Fruit fly (Drosophila melanogaster) whole organism, embryonic: Measurements from ENCODE around the gene CG31633.

Experiments
- CG10321 ChIP-seq: fragments of 200-800 bp; sonication (Bioruptor generic); IDR thresholded peaks from 2 replicates; pipeline ENCODE4 v1.3.6; 2022; ENCODE audit warnings: missing biosample characterization, missing genetic modification characterization
- CG10543 ChIP-seq: fragments of 200-800 bp; sonication (Bioruptor generic); optimal IDR thresholded peaks from 3 replicates; lab custom pipeline; 2017; ENCODE audit warnings: missing biosample characterization, mild to moderate bottlenecking, missing genetic modification characterization, moderate library complexity
- CG10959 ChIP-seq: fragments of 200-800 bp; sonication (Bioruptor generic); IDR thresholded peaks from 2 replicates; pipeline ENCODE4 v1.3.6; 2022; ENCODE audit warnings: missing biosample characterization, missing genetic modification characterization
- CG11247 ChIP-seq: fragments of 200-800 bp; sonication (Bioruptor generic); IDR thresholded peaks from 2 replicates; pipeline ENCODE4 v1.3.6; 2022; ENCODE audit warnings: missing biosample characterization, missing genetic modification characterization
- CG11504 ChIP-seq: fragments of 200-800 bp; sonication (Bioruptor generic); optimal IDR thresholded peaks from 3 replicates; lab custom pipeline; 2019; ENCODE audit warnings: missing biosample characterization, mild to moderate bottlenecking, missing genetic modification characterization, moderate library complexity
- CG12071 ChIP-seq: fragments of 200-800 bp; sonication (Bioruptor generic); optimal IDR thresholded peaks from 3 replicates; lab custom pipeline; 2018; ENCODE audit warnings: missing biosample characterization, mild to moderate bottlenecking, missing genetic modification characterization
- CG12236 ChIP-seq: fragments of 200-800 bp; sonication (Bioruptor generic); optimal IDR thresholded peaks from 2 replicates; lab custom pipeline; 2016; ENCODE audit warnings: missing biosample characterization, missing genetic modification characterization
- CG13123 ChIP-seq: fragments of 200-800 bp; sonication (Bioruptor generic); optimal IDR thresholded peaks from 2 replicates; lab custom pipeline; 2016; ENCODE audit warnings: missing biosample characterization, missing genetic modification characterization
- CG13424 ChIP-seq: fragments of 200-800 bp; sonication (Bioruptor generic); optimal IDR thresholded peaks from 2 replicates; lab custom pipeline; 2019; ENCODE audit warnings: missing biosample characterization, mild to moderate bottlenecking, missing genetic modification characterization, moderate library complexity
- CG15514 ChIP-seq: fragments of 200-800 bp; sonication (Bioruptor generic); optimal IDR thresholded peaks from 3 replicates; lab custom pipeline; 2017; ENCODE audit warnings: missing biosample characterization, missing genetic modification characterization, mild to moderate bottlenecking, moderate library complexity, missing genetic modification reagents
- CG1602 ChIP-seq: fragments of 200-800 bp; sonication (Bioruptor generic); optimal IDR thresholded peaks from 3 replicates; lab custom pipeline; 2016; ENCODE audit warnings: missing biosample characterization, missing genetic modification characterization
- CG17186 ChIP-seq: fragments of 200-800 bp; sonication (Bioruptor generic); optimal IDR thresholded peaks from 3 replicates; lab custom pipeline; 2017; ENCODE audit warnings: missing biosample characterization, missing genetic modification reagents, missing genetic modification characterization
- CG18262 ChIP-seq: fragments of 200-800 bp; optimal IDR thresholded peaks from 3 replicates; lab custom pipeline; 2019; ENCODE audit warnings: missing biosample characterization, mild to moderate bottlenecking, missing genetic modification characterization, moderate library complexity
- CG3065 ChIP-seq: fragments of 200-800 bp; sonication (Bioruptor generic); optimal IDR thresholded peaks from 2 replicates; lab custom pipeline; 2016; ENCODE audit warnings: missing biosample characterization, missing genetic modification characterization
- CG33557 ChIP-seq: fragments of 200-800 bp; sonication (Bioruptor generic); optimal IDR thresholded peaks from 2 replicates; lab custom pipeline; 2019; ENCODE audit warnings: missing biosample characterization, mild to moderate bottlenecking, missing genetic modification characterization, moderate library complexity
- CG34376 ChIP-seq: fragments of 200-800 bp; sonication (Bioruptor generic); optimal IDR thresholded peaks from 2 replicates; lab custom pipeline; 2018; ENCODE audit warnings: missing biosample characterization, mild to moderate bottlenecking, missing genetic modification characterization
- CG6254 ChIP-seq: fragments of 200-800 bp; sonication (Bioruptor generic); optimal IDR thresholded peaks from 3 replicates; lab custom pipeline; 2017; ENCODE audit warnings: mild to moderate bottlenecking, missing biosample characterization, missing genetic modification reagents, missing genetic modification characterization
- CG9215 ChIP-seq: fragments of 200-800 bp; sonication (Bioruptor generic); IDR thresholded peaks from 2 replicates; pipeline ENCODE4 v1.3.6; 2022; ENCODE audit warnings: missing biosample characterization, missing genetic modification characterization
- CG9797 ChIP-seq: fragments of 200-800 bp; sonication (Bioruptor generic); optimal IDR thresholded peaks from 3 replicates; lab custom pipeline; 2018; ENCODE audit warnings: missing biosample characterization, mild to moderate bottlenecking, missing genetic modification characterization
- CHES-1-like ChIP-seq: fragments of 200-800 bp; sonication (Bioruptor generic); optimal IDR thresholded peaks from 2 replicates; lab custom pipeline; 2016; ENCODE audit warnings: missing biosample characterization, missing genetic modification characterization
- CkIIα-i1 ChIP-seq: fragments of 200-800 bp; sonication (Bioruptor generic); IDR thresholded peaks from 2 replicates; pipeline ENCODE4 v1.3.6; 2022; ENCODE audit warnings: missing biosample characterization, missing genetic modification characterization
- D ChIP-seq, 2 experiments: fragments of 200-800 bp in 1 of 2; fragments of >200 bp in 1 of 2; sonication (Bioruptor generic) in 1 of 2; optimal IDR thresholded peaks; 2 replicates in 1 of 2; 3 replicates in 1 of 2; lab custom pipeline; 2017; ENCODE audit warnings: mild to moderate bottlenecking in 1 of 2, missing biosample characterization in 1 of 2, missing genetic modification characterization in 1 of 2, missing genetic modification reagents in 1 of 2
- Fer2 ChIP-seq: fragments of 200-800 bp; sonication (Bioruptor generic); optimal IDR thresholded peaks from 2 replicates; lab custom pipeline; 2018; ENCODE audit warnings: missing biosample characterization, mild to moderate bottlenecking, missing genetic modification characterization, moderate library complexity
- Kr ChIP-seq: fragments of 200-800 bp; sonication (Bioruptor generic); optimal IDR thresholded peaks from 2 replicates; lab custom pipeline; 2017; ENCODE audit warnings: missing biosample characterization, mild to moderate bottlenecking, missing genetic modification characterization
- Lhr ChIP-seq: fragments of 200-800 bp; sonication (Bioruptor generic); optimal IDR thresholded peaks from 3 replicates; lab custom pipeline; 2017; ENCODE audit warnings: mild to moderate bottlenecking, missing biosample characterization, missing genetic modification reagents, missing genetic modification characterization
- Mad ChIP-seq: fragments of 200-800 bp; sonication (Bioruptor generic); optimal IDR thresholded peaks from 2 replicates; lab custom pipeline; 2016; ENCODE audit warnings: missing biosample characterization, missing genetic modification characterization
- Mes4 ChIP-seq: fragments of 200-800 bp; sonication (Bioruptor generic); optimal IDR thresholded peaks from 2 replicates; lab custom pipeline; 2016; ENCODE audit warnings: missing biosample characterization, missing genetic modification characterization
- NK7.1 ChIP-seq: fragments of 200-800 bp; sonication (Bioruptor generic); optimal IDR thresholded peaks from 3 replicates; lab custom pipeline; 2016; ENCODE audit warnings: missing biosample characterization, missing genetic modification characterization
- Opbp ChIP-seq: fragments of 200-800 bp; sonication (Bioruptor generic); IDR thresholded peaks from 3 replicates; pipeline ENCODE4 v1.3.6; 2022; ENCODE audit warnings: missing biosample characterization, missing genetic modification characterization; ENCODE audit not compliant: partially characterized antibody
- Sin3A ChIP-seq: fragments of >200 bp; optimal IDR thresholded peaks from 2 replicates; lab custom pipeline; 2018
- Stat92E ChIP-seq, 3 experiments: fragments of >200 bp in 2 of 3; fragments of 200-800 bp in 1 of 3; sonication (Bioruptor generic) in 1 of 3; optimal IDR thresholded peaks; 2 replicates each; lab custom pipeline; 2017 to 2019; ENCODE audit warnings: missing biosample characterization in 3 of 3, missing genetic modification characterization in 3 of 3, mild to moderate bottlenecking in 1 of 3, moderate library complexity in 1 of 3
- abd-A ChIP-seq: fragments of 200-800 bp; sonication (Bioruptor generic); optimal IDR thresholded peaks from 3 replicates; lab custom pipeline; 2019; ENCODE audit warnings: missing biosample characterization, mild to moderate bottlenecking, missing genetic modification characterization, moderate library complexity
- bab2 ChIP-seq: fragments of 200-800 bp; sonication (Bioruptor generic); optimal IDR thresholded peaks from 2 replicates; lab custom pipeline; 2016; ENCODE audit warnings: missing biosample characterization, missing genetic modification characterization
- bsh ChIP-seq, 2 experiments: fragments of 200-800 bp; sonication (Bioruptor generic); optimal IDR thresholded peaks; 2 replicates each; lab custom pipeline; 2017 to 2018; ENCODE audit warnings: mild to moderate bottlenecking in 2 of 2, missing biosample characterization in 2 of 2, missing genetic modification characterization in 2 of 2, moderate library complexity in 1 of 2
- danr ChIP-seq: fragments of 200-800 bp; sonication (Bioruptor generic); IDR thresholded peaks from 2 replicates; pipeline ENCODE4 v1.3.6; 2022; ENCODE audit warnings: missing biosample characterization, missing genetic modification characterization
- dati ChIP-seq: fragments of 200-800 bp; sonication (Bioruptor generic); IDR thresholded peaks from 2 replicates; pipeline ENCODE4 v1.3.6; 2022; ENCODE audit warnings: missing biosample characterization, missing genetic modification characterization
- fd3F ChIP-seq: fragments of 200-800 bp; sonication (Bioruptor generic); optimal IDR thresholded peaks from 2 replicates; lab custom pipeline; 2018; ENCODE audit warnings: missing biosample characterization, mild to moderate bottlenecking, missing genetic modification characterization, moderate library complexity
- fd64A ChIP-seq: fragments of 200-800 bp; sonication (Bioruptor generic); optimal IDR thresholded peaks from 3 replicates; lab custom pipeline; 2018; ENCODE audit warnings: missing biosample characterization, mild to moderate bottlenecking, missing genetic modification characterization
- fru ChIP-seq: fragments of >200 bp; optimal IDR thresholded peaks from 2 replicates; lab custom pipeline; 2017
- knrl ChIP-seq: fragments of 200-800 bp; sonication (Bioruptor generic); IDR thresholded peaks from 3 replicates; pipeline ENCODE4 v1.3.6; 2022; ENCODE audit warnings: missing biosample characterization, missing genetic modification characterization; ENCODE audit not compliant: partially characterized antibody
- mirr ChIP-seq: fragments of 200-800 bp; sonication (Bioruptor generic); optimal IDR thresholded peaks from 3 replicates; lab custom pipeline; 2018; ENCODE audit warnings: missing biosample characterization, mild to moderate bottlenecking, missing genetic modification characterization
- org-1 ChIP-seq: fragments of 200-800 bp; sonication (Bioruptor generic); optimal IDR thresholded peaks from 2 replicates; lab custom pipeline; 2017; ENCODE audit warnings: missing biosample characterization, missing genetic modification characterization
- p53 ChIP-seq: fragments of 200-800 bp; sonication (Bioruptor generic); optimal IDR thresholded peaks from 2 replicates; lab custom pipeline; 2016; ENCODE audit warnings: missing biosample characterization, missing genetic modification characterization
- repo ChIP-seq: fragments of 200-800 bp; sonication (Bioruptor generic); optimal IDR thresholded peaks from 2 replicates; lab custom pipeline; 2016; ENCODE audit warnings: missing biosample characterization, missing genetic modification characterization
- trem ChIP-seq: fragments of 200-800 bp; optimal IDR thresholded peaks from 3 replicates; lab custom pipeline; 2019; ENCODE audit warnings: missing biosample characterization, mild to moderate bottlenecking, missing genetic modification characterization, moderate library complexity
- trh ChIP-seq: fragments of 200-800 bp; sonication (Bioruptor generic); optimal IDR thresholded peaks from 2 replicates; lab custom pipeline; 2016; ENCODE audit warnings: missing biosample characterization, missing genetic modification characterization
- ttk ChIP-seq: fragments of 200-800 bp; sonication (Bioruptor generic); IDR thresholded peaks from 2 replicates; pipeline ENCODE4 v2.1.2; 2022; ENCODE audit warnings: missing biosample characterization, missing genetic modification characterization
- zfh1 ChIP-seq: fragments of 200-800 bp; sonication (Bioruptor generic); IDR thresholded peaks from 3 replicates; pipeline ENCODE4 v1.3.6; 2022; ENCODE audit warnings: missing biosample characterization, missing genetic modification characterization

The CG31633 gene

dm6 chr2L:6683992-6684882 lies 28.1 kb upstream of the CG31633 start, which contains the start of gene Nhe3 (continued):
- TF ChIP-seq CG12236 (GFP tag; lab: Kevin White, UChicago) (peak; percentile 26), Mad (GFP tag; lab: Kevin White, UChicago) (peak; percentile 87), dati (GFP tag; lab: Robert Waterston, UW) (peak; percentile 36; the same call in 1 of the 2 replicates), fd64A (peak; percentile 5), Sin3A (lab: Kevin White, UChicago) (peak; percentile 67), Lhr (GFP tag; lab: Kevin White, UChicago) (peak; percentile 68), trem (peak; percentile 73), bab2 (GFP tag; lab: Kevin White, UChicago) (peak; percentile 88), mirr (GFP tag; lab: Kevin White, UChicago) (no peak), repo (peak; percentile 67), CG12071 (peak; percentile 9), danr (GFP tag; lab: Robert Waterston, UW) (peak; percentile 46; the same call in 1 of the 2 replicates), CHES-1-like (GFP tag; lab: Kevin White, UChicago) (peak; percentile 86), CG13123 (GFP tag; lab: Kevin White, UChicago) (peak; percentile 55), Kr (GFP tag; lab: Kevin White, UChicago) (no peak), CG1602 (GFP tag; lab: Kevin White, UChicago) (peak; percentile 82), ttk (GFP tag; lab: Robert Waterston, UW) (peak; percentile 78), CG34376 (GFP tag; lab: Kevin White, UChicago) (peak; percentile 62), CG6254 (GFP tag; lab: Kevin White, UChicago) (no peak), CG11247 (GFP tag; lab: Robert Waterston, UW) (peak; percentile 80), CG9215 (peak; percentile 77), knrl (GFP tag; lab: Robert Waterston, UW) (peak; percentile 61; the same call in 1 of the 3 replicates), p53 (GFP tag; lab: Kevin White, UChicago) (no peak), CG10321 (peak; percentile 40; the same call in 1 of the 2 replicates), CG9797 (peak; percentile 74), CkIIα-i1 (no peak), CG18262 (tag; lab: Kevin White, UChicago) (peak; percentile 78), fd3F (GFP tag; lab: Kevin White, UChicago) (peak; percentile 76), CG11504 (tag; lab: Kevin White, UChicago) (no peak), abd-A (tag; lab: Kevin White, UChicago) (no peak), CG13424 (tag; lab: Kevin White, UChicago) (peak; percentile 78), Fer2 (peak; percentile 41), Stat92E (GFP tag; optimal IDR thresholded peaks at IDR 0.05; lab: Kevin White, UChicago) (peak in 1 of 3 experiments; percentile 84), fru (lab: Kevin White, UChicago) (no peak), CG3065 (GFP tag; lab: Kevin White, UChicago) (peak; percentile 59), Mes4 (peak; percentile 28), CG15514 (GFP tag; lab: Kevin White, UChicago) (peak; percentile 76), CG10959 (GFP tag; lab: Robert Waterston, UW) (peak; percentile 68), bsh (GFP tag; optimal IDR thresholded peaks at IDR 0.05; lab: Kevin White, UChicago) (peak; percentile 35 to 76), CG10543 (peak; percentile 75), org-1 (GFP tag; lab: Kevin White, UChicago) (peak; percentile 44), D (optimal IDR thresholded peaks at IDR 0.05; lab: Kevin White, UChicago) (no peak), D (GFP tag; optimal IDR thresholded peaks at IDR 0.05; lab: Kevin White, UChicago) (peak; percentile 66), Opbp (GFP tag; lab: Robert Waterston, UW) (peak; percentile 64), zfh1 (peak; percentile 88; the same call in 2 of the 3 replicates), NK7.1 (GFP tag; lab: Kevin White, UChicago) (peak; percentile 71), CG33557 (GFP tag; lab: Kevin White, UChicago) (peak; percentile 30), trh (GFP tag; lab: Kevin White, UChicago) (peak; percentile 71), CG17186 (GFP tag; lab: Kevin White, UChicago) (peak; percentile 30)
